Worm (Caenorhabditis elegans) whole organism, L2 larva: ENCODE data around the gene Y45F3A.9.

Source experiments
- C34F6.9 ChIP-seq: fragments of 150-350 bp; optimal IDR thresholded peaks from 2 replicates; lab custom pipeline; 2014; ENCODE audit warnings: missing biosample characterization, missing genetic modification characterization
- F13H6.1 ChIP-seq: sonication (generic microtip); optimal IDR thresholded peaks from 2 replicates; lab custom pipeline; 2016; ENCODE audit warnings: missing genetic modification characterization, missing compliant biosample characterization
- R02D3.7 ChIP-seq: fragments of 150-350 bp; optimal IDR thresholded peaks from 2 replicates; lab custom pipeline; 2014; ENCODE audit warnings: missing biosample characterization, missing genetic modification characterization
- Y55F3AM.14 ChIP-seq: fragments of 200-800 bp; sonication (Bioruptor generic); optimal IDR thresholded peaks from 2 replicates; lab custom pipeline; 2018; ENCODE audit warnings: mild to moderate bottlenecking, missing genetic modification characterization, missing compliant biosample characterization
- ZK546.5 ChIP-seq: sonication (generic microtip); optimal IDR thresholded peaks from 2 replicates; lab custom pipeline; 2017; ENCODE audit warnings: missing biosample characterization, missing genetic modification characterization
- aly-2 ChIP-seq: fragments of 150-350 bp; optimal IDR thresholded peaks from 2 replicates; lab custom pipeline; 2014; ENCODE audit warnings: missing biosample characterization, missing genetic modification characterization
- blmp-1 ChIP-seq: sonication (generic microtip); optimal IDR thresholded peaks from 2 replicates; lab custom pipeline; 2017; ENCODE audit warnings: missing genetic modification characterization, mild to moderate bottlenecking, missing compliant biosample characterization, antibody characterized with exemption, moderate library complexity; ENCODE audit not compliant: insufficient read depth
- ceh-16 ChIP-seq: fragments of 150-350 bp; optimal IDR thresholded peaks from 2 replicates; lab custom pipeline; 2014; ENCODE audit warnings: missing biosample characterization, missing genetic modification characterization
- ceh-82 ChIP-seq: fragments of 150-350 bp; optimal IDR thresholded peaks from 2 replicates; lab custom pipeline; 2014; ENCODE audit warnings: missing biosample characterization, missing genetic modification characterization
- dmd-4 ChIP-seq: sonication (generic microtip); optimal IDR thresholded peaks from 2 replicates; lab custom pipeline; 2017; ENCODE audit warnings: missing biosample characterization, missing genetic modification characterization
- elt-1 ChIP-seq: fragments of 150-350 bp; optimal IDR thresholded peaks from 2 replicates; lab custom pipeline; 2014; ENCODE audit warnings: missing biosample characterization, missing genetic modification characterization
- lin-39 ChIP-seq: fragments of 150-350 bp; optimal IDR thresholded peaks from 2 replicates; lab custom pipeline; 2014; ENCODE audit warnings: missing biosample characterization, missing genetic modification reagents, missing genetic modification characterization
- lsy-2 ChIP-seq, 2 experiments: fragments of 150-350 bp in 1 of 2; sonication (generic microtip) in 1 of 2; optimal IDR thresholded peaks; 2 replicates each; lab custom pipeline; 2014 to 2017; ENCODE audit warnings: missing biosample characterization in 2 of 2, missing genetic modification characterization in 2 of 2
- nhr-10 ChIP-seq: sonication (generic microtip); optimal IDR thresholded peaks from 2 replicates; lab custom pipeline; 2017; ENCODE audit warnings: missing biosample characterization, missing genetic modification characterization
- nhr-129 ChIP-seq: fragments of 150-350 bp; optimal IDR thresholded peaks from 2 replicates; lab custom pipeline; 2014; ENCODE audit warnings: missing biosample characterization, missing genetic modification characterization
- nhr-21 ChIP-seq: fragments of 150-350 bp; optimal IDR thresholded peaks from 2 replicates; lab custom pipeline; 2014; ENCODE audit warnings: missing biosample characterization, missing genetic modification characterization
- nhr-237 ChIP-seq: fragments of 150-350 bp; optimal IDR thresholded peaks from 2 replicates; lab custom pipeline; 2014; ENCODE audit warnings: missing biosample characterization, missing genetic modification characterization
- nhr-25 ChIP-seq: fragments of 150-350 bp; sonication (generic microtip); optimal IDR thresholded peaks from 3 replicates; lab custom pipeline; 2014; ENCODE audit warnings: missing biosample characterization, missing genetic modification characterization
- peb-1 ChIP-seq: fragments of 150-350 bp; optimal IDR thresholded peaks from 2 replicates; lab custom pipeline; 2014; ENCODE audit warnings: missing biosample characterization, missing genetic modification characterization
- sem-4 ChIP-seq: fragments of 150-350 bp; optimal IDR thresholded peaks from 2 replicates; lab custom pipeline; 2014; ENCODE audit warnings: missing biosample characterization, missing genetic modification reagents, missing genetic modification characterization
- skn-1 ChIP-seq: sonication (generic microtip); optimal IDR thresholded peaks from 2 replicates; lab custom pipeline; 2017; ENCODE audit warnings: missing biosample characterization, missing genetic modification characterization
- sma-3 ChIP-seq: sonication (generic microtip); optimal IDR thresholded peaks from 2 replicates; lab custom pipeline; 2016; ENCODE audit warnings: missing genetic modification reagents, missing genetic modification characterization, missing compliant biosample characterization
- sma-9 ChIP-seq, 2 experiments: fragments of 150-350 bp in 1 of 2; sonication (generic microtip) in 1 of 2; optimal IDR thresholded peaks; 2 replicates each; lab custom pipeline; 2014 to 2016; ENCODE audit warnings: missing genetic modification characterization in 2 of 2, mild to moderate bottlenecking in 1 of 2, missing biosample characterization in 1 of 2, missing compliant biosample characterization in 1 of 2, missing genetic modification reagents in 1 of 2, moderate library complexity in 1 of 2
- snpc-4 ChIP-seq: fragments of 150-350 bp; optimal IDR thresholded peaks from 2 replicates; lab custom pipeline; 2014; ENCODE audit warnings: missing biosample characterization, missing genetic modification characterization
- unc-55 ChIP-seq: fragments of 150-350 bp; sonication (generic microtip); optimal IDR thresholded peaks from 3 replicates; lab custom pipeline; 2014; ENCODE audit warnings: missing biosample characterization, missing genetic modification reagents, missing genetic modification characterization
- zag-1 ChIP-seq: fragments of 150-350 bp; optimal IDR thresholded peaks from 2 replicates; lab custom pipeline; 2014; ENCODE audit warnings: missing biosample characterization, missing genetic modification characterization
- ztf-4 ChIP-seq: fragments of 150-350 bp; optimal IDR thresholded peaks from 2 replicates; lab custom pipeline; 2014; ENCODE audit warnings: missing biosample characterization, missing genetic modification characterization

Gene Y45F3A.9

ce11 chrIII:10592074-10592473 lies 2.9 kb downstream of the Y45F3A.9 start:
- TF ChIP-seq ztf-4 (tag; lab: Kevin White, UChicago): no peak
- no peak for TF ChIP-seq Y55F3AM.14 (GFP tag; lab: Kevin White, UChicago)
- no peak for TF ChIP-seq ZK546.5 (tag; lab: Kevin White, UChicago)
- no peak for TF ChIP-seq ceh-16 (tag; lab: Kevin White, UChicago)
- TF ChIP-seq R02D3.7 (tag; lab: Kevin White, UChicago): no peak
- TF ChIP-seq nhr-237: no peak
- no peak for TF ChIP-seq nhr-10 (tag; lab: Kevin White, UChicago)
- no peak for TF ChIP-seq nhr-129 (tag; lab: Kevin White, UChicago)
- TF ChIP-seq blmp-1 (tag; lab: Kevin White, UChicago): no peak
- TF ChIP-seq dmd-4 (tag; lab: Kevin White, UChicago): no peak
- TF ChIP-seq lin-39 (tag; lab: Kevin White, UChicago): no peak
- no peak for TF ChIP-seq lsy-2 (tag; optimal IDR thresholded peaks at IDR 0.05; lab: Kevin White, UChicago)

- no peak for TF ChIP-seq nhr-21 (tag; lab: Kevin White, UChicago)
- no peak for TF ChIP-seq zag-1 (tag; lab: Kevin White, UChicago)
- no peak for TF ChIP-seq R02D3.7 (tag; lab: Kevin White, UChicago)
Observed at ce11 chrIII:10586243-10586642, 8.7 kb downstream of the Y45F3A.9 start, which contains the start of gene Y45F3A.5. Y45F3A.5 (minus strand) TSS chrIII:10586343.

- TF ChIP-seq ceh-82: no peak
Observed at ce11 chrIII:10583483-10583882, 11.5 kb downstream of the Y45F3A.9 start.

- peak; percentile 1 for TF ChIP-seq snpc-4 (tag; lab: Kevin White, UChicago)
- no peak for TF ChIP-seq lin-39 (tag; lab: Kevin White, UChicago)
Observed at ce11 chrIII:10580206-10580605, 14.8 kb downstream of the Y45F3A.9 start.

ce11 chrIII:10578873-10579272 lies 16.1 kb downstream of the Y45F3A.9 start:
- TF ChIP-seq unc-55 (GFP tag; lab: Kevin White, UChicago) (no peak), lsy-2 (tag; optimal IDR thresholded peaks at IDR 0.05; lab: Kevin White, UChicago) (peak in 1 of 2 experiments; percentile 8)

ce11 chrIII:10577782-10578181 lies 17.2 kb downstream of the Y45F3A.9 start:
- TF ChIP-seq ztf-4 (tag; lab: Kevin White, UChicago) (no peak), lsy-2 (tag; optimal IDR thresholded peaks at IDR 0.05; lab: Kevin White, UChicago) (peak in 1 of 2 experiments; percentile 23)

- no peak for TF ChIP-seq snpc-4 (tag; lab: Kevin White, UChicago)
- TF ChIP-seq unc-55 (GFP tag; lab: Kevin White, UChicago): no peak
- no peak for TF ChIP-seq peb-1 (tag; lab: Kevin White, UChicago)
- no peak for TF ChIP-seq dmd-4 (tag; lab: Kevin White, UChicago)
- no peak for TF ChIP-seq sma-3 (GFP tag; lab: Kevin White, UChicago)
- no peak for TF ChIP-seq nhr-25 (tag; lab: Kevin White, UChicago)
- TF ChIP-seq elt-1 (tag; lab: Kevin White, UChicago): no peak
- no peak for TF ChIP-seq lin-39 (tag; lab: Kevin White, UChicago)
- no peak for TF ChIP-seq sma-9 (GFP tag; optimal IDR thresholded peaks at IDR 0.05; lab: Kevin White, UChicago)
- no peak for TF ChIP-seq sma-9 (tag; optimal IDR thresholded peaks at IDR 0.05; lab: Kevin White, UChicago)
- no peak for TF ChIP-seq ceh-16 (tag; lab: Kevin White, UChicago)
- no peak for TF ChIP-seq sem-4
- TF ChIP-seq nhr-237: no peak
- TF ChIP-seq aly-2 (tag; lab: Kevin White, UChicago): no peak
- TF ChIP-seq skn-1 (tag; lab: Kevin White, UChicago): no peak
- no peak for TF ChIP-seq C34F6.9 (tag; lab: Kevin White, UChicago)
- no peak for TF ChIP-seq lsy-2 (tag; optimal IDR thresholded peaks at IDR 0.05; lab: Kevin White, UChicago)
- TF ChIP-seq F13H6.1 (tag; lab: Kevin White, UChicago): no peak
- no peak for TF ChIP-seq R02D3.7 (tag; lab: Kevin White, UChicago)
- TF ChIP-seq, all 48 proteins: peak for 0
Observed at ce11 chrIII:10575320-10575719, 19.6 kb downstream of the Y45F3A.9 start, which contains the start of gene Y45F3A.4. Y45F3A.4 (minus strand) TSS chrIII:10575420.
